Worm (Caenorhabditis elegans) whole organism, midembryonic: ENCODE data around the gene seb-3.

Source experiments
- T22C8.4 ChIP-seq: fragments of 200-800 bp; sonication (Bioruptor generic); IDR thresholded peaks from 2 replicates; pipeline ENCODE4 v1.3.6; 2022; ENCODE audit warnings: missing genetic modification characterization, missing compliant biosample characterization
- cog-1 ChIP-seq: sonication (generic microtip); optimal IDR thresholded peaks from 2 replicates; lab custom pipeline; 2016; ENCODE audit warnings: missing genetic modification characterization, missing compliant biosample characterization
- flt-1 ChIP-seq: fragments of 200-800 bp; sonication (Bioruptor generic); IDR thresholded peaks from 2 replicates; pipeline ENCODE4 v1.3.6; 2022; ENCODE audit warnings: missing genetic modification characterization, missing compliant biosample characterization
- klf-2 ChIP-seq: fragments of 200-800 bp; sonication (Bioruptor generic); conservative IDR thresholded peaks from 2 replicates; pipeline ENCODE4 v1.3.6; 2022; ENCODE audit warnings: missing genetic modification reagents, missing genetic modification characterization, missing compliant biosample characterization
- med-1 ChIP-seq: sonication (generic microtip); optimal IDR thresholded peaks from 2 replicates; lab custom pipeline; 2017; ENCODE audit warnings: missing genetic modification characterization, mild to moderate bottlenecking, missing compliant biosample characterization, antibody characterized with exemption, missing genetic modification reagents; ENCODE audit not compliant: insufficient read depth
- ref-1 ChIP-seq: fragments of 200-800 bp; sonication (Bioruptor generic); conservative IDR thresholded peaks from 2 replicates; pipeline ENCODE4 v1.3.6; 2022; ENCODE audit warnings: missing genetic modification reagents, missing genetic modification characterization, missing compliant biosample characterization
- tab-1 ChIP-seq: fragments of 200-800 bp; sonication (Bioruptor generic); IDR thresholded peaks from 2 replicates; pipeline ENCODE4 v1.3.6; 2022; ENCODE audit warnings: missing genetic modification characterization, missing compliant biosample characterization
- ztf-29 ChIP-seq: fragments of 200-800 bp; sonication (Bioruptor generic); IDR thresholded peaks from 2 replicates; pipeline ENCODE4 v1.3.6; 2022; ENCODE audit warnings: missing genetic modification reagents, missing genetic modification characterization, missing compliant biosample characterization

- no peak for TF ChIP-seq ztf-29 (GFP tag; lab: Robert Waterston, UW)
- TF ChIP-seq klf-2: no peak
- TF ChIP-seq cog-1: no peak
- TF ChIP-seq med-1 (GFP tag; lab: Kevin White, UChicago): no peak
- TF ChIP-seq flt-1 (GFP tag; lab: Robert Waterston, UW): no peak
- no peak for TF ChIP-seq T22C8.4
- no peak for TF ChIP-seq tab-1 (GFP tag; lab: Robert Waterston, UW)
- no peak for TF ChIP-seq ref-1 (GFP tag; lab: Robert Waterston, UW)
Observed at ce11 chrX:15055914-15056313, 29.8 kb downstream of the seb-3 start, which contains the start of gene H03G16.7.
